Worm (Caenorhabditis elegans) whole organism, L3 larva: ENCODE results near the gene hlh-4.

Source experiments
- ama-1 ChIP-seq: fragments of 150-350 bp; optimal IDR thresholded peaks from 2 replicates; lab custom pipeline; 2018
- fos-1 ChIP-seq: fragments of 150-350 bp; optimal IDR thresholded peaks from 2 replicates; lab custom pipeline; 2014; ENCODE audit warnings: missing biosample characterization, missing genetic modification characterization
- nhr-12 ChIP-seq: fragments of 150-350 bp; optimal IDR thresholded peaks from 2 replicates; lab custom pipeline; 2014; ENCODE audit warnings: missing biosample characterization, missing genetic modification characterization
- nhr-237 ChIP-seq: fragments of 150-350 bp; optimal IDR thresholded peaks from 2 replicates; lab custom pipeline; 2014; ENCODE audit warnings: missing biosample characterization, missing genetic modification characterization
- snpc-4 ChIP-seq: fragments of 150-350 bp; optimal IDR thresholded peaks from 2 replicates; lab custom pipeline; 2014; ENCODE audit warnings: missing biosample characterization, missing genetic modification characterization
- unc-62 ChIP-seq: fragments of 150-350 bp; sonication (generic microtip); optimal IDR thresholded peaks from 4 replicates; lab custom pipeline; 2014; ENCODE audit warnings: missing biosample characterization, missing genetic modification reagents, missing genetic modification characterization
- zag-1 ChIP-seq: fragments of 150-350 bp; optimal IDR thresholded peaks from 2 replicates; lab custom pipeline; 2014; ENCODE audit warnings: missing biosample characterization, missing genetic modification characterization

DNA sequence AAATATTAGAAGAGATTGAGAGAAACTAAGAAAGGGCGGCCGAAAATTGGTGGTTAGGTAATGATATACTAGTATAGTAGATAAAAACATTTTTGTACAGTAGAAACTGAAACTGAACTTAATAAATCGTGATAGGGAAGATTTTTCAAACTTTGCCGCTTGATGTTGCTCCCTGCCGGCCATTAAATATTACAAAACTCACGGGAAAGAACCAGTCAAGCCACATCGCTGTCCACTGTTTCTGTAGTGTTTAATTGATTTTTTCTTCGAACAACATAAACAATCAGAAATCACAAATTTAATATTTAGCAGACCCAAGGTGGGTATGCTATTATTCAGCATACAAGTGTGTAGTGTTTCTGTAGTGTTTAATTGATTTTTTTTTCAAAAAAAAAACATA lies 12.2 kb upstream of the hlh-4 start, which contains the start of gene T05G5.5:
- TF ChIP-seq zag-1 (tag; lab: Kevin White, UChicago): no peak
- TF ChIP-seq nhr-12 (tag; lab: Kevin White, UChicago): no peak
- peak; percentile 59 for TF ChIP-seq ama-1
- TF ChIP-seq unc-62 (GFP tag; lab: Kevin White, UChicago): no peak
- TF ChIP-seq fos-1 (tag; lab: Kevin White, UChicago): no peak
- TF ChIP-seq snpc-4: no peak
- TF ChIP-seq nhr-237 (tag; lab: Kevin White, UChicago): no peak
